Fruit fly (Drosophila melanogaster): ENCODE data around the gene Ggamma30A.

DNA sequence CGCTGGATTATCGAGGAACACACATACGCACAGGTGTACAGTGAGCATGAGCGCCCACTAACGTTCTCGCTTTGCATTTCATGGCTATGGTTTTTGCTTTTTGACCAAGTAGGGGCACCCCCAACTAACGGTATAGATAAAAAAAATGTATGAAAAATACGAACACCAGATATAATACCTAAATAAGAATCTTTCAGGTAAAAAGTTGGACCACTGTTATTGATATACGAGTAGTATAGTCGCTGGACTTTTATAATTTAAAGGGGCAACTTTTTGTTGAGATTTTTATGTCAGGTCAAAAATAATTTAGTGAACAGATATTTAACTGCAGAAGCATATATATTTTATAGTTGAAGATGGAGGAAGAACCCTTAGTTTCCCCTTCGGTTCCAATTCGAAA is 71.1 kb downstream of the Ggamma30A start, which contains the start of gene CG17005:
- TF ChIP-seq fkh (GFP tag; optimal IDR thresholded peaks at IDR 0.05) (no peak), Gug (GFP tag; IDR thresholded peaks at IDR 0.05) (no peak), vri (GFP tag; optimal IDR thresholded peaks at IDR 0.05) (no peak), Smox (GFP tag; optimal IDR thresholded peaks at IDR 0.05) (no peak), CG7368 (GFP tag; optimal IDR thresholded peaks at IDR 0.05) (no peak), CG6854 (GFP tag; optimal IDR thresholded peaks at IDR 0.05) (no peak), Sox15 (GFP tag; optimal IDR thresholded peaks at IDR 0.05) (no peak)
